Worm (Caenorhabditis elegans): ENCODE results near the gene tbb-6.

The tbb-6 gene

ce11 chrV:12241126-12241525 is 20.2 kb upstream of the tbb-6 start, which contains the start of gene ttr-22:
TSS of gene ttr-22 (plus strand) at chrV:12241426.
- TF ChIP-seq ceh-16 (tag; optimal IDR thresholded peaks at IDR 0.05) (no peak), R02D3.7 (tag; optimal IDR thresholded peaks at IDR 0.05) (no peak), aly-2 (tag; optimal IDR thresholded peaks at IDR 0.05) (no peak), sma-3 (GFP tag; optimal IDR thresholded peaks at IDR 0.05) (no peak), ztf-11 (tag; optimal IDR thresholded peaks at IDR 0.05) (no peak), mbf-1 (tag; optimal IDR thresholded peaks at IDR 0.05) (no peak), nhr-129 (tag; optimal IDR thresholded peaks at IDR 0.05) (no peak), peb-1 (tag; optimal IDR thresholded peaks at IDR 0.05) (no peak)

- no peak for TF ChIP-seq Y55F3AM.14 (GFP tag; optimal IDR thresholded peaks at IDR 0.05)
- no peak for TF ChIP-seq ztf-11 (tag; optimal IDR thresholded peaks at IDR 0.05)
- peak; percentile 17 for TF ChIP-seq sma-9 (GFP tag; optimal IDR thresholded peaks at IDR 0.05)
- no peak for TF ChIP-seq sma-9 (tag; optimal IDR thresholded peaks at IDR 0.05)
- no peak for TF ChIP-seq C34F6.9 (tag; optimal IDR thresholded peaks at IDR 0.05)
- TF ChIP-seq ceh-16 (tag; optimal IDR thresholded peaks at IDR 0.05) = no peak
- peak; percentile 33 for TF ChIP-seq F13H6.1 (tag; optimal IDR thresholded peaks at IDR 0.05)
- TF ChIP-seq elt-3 (tag; optimal IDR thresholded peaks at IDR 0.05) = no peak
- TF ChIP-seq lin-13 (GFP tag; optimal IDR thresholded peaks at IDR 0.05) = no peak
- TF ChIP-seq blmp-1 (tag; optimal IDR thresholded peaks at IDR 0.05; ENCODE audit: insufficient read depth) = no peak
- peak; percentile 32 for TF ChIP-seq nhr-129 (tag; optimal IDR thresholded peaks at IDR 0.05)
- no peak for TF ChIP-seq nhr-12 (tag; optimal IDR thresholded peaks at IDR 0.05)
- no peak for TF ChIP-seq fos-1 (tag; optimal IDR thresholded peaks at IDR 0.05)
- no peak for TF ChIP-seq nhr-237 (tag; optimal IDR thresholded peaks at IDR 0.05)
- TF ChIP-seq alr-1 (tag; optimal IDR thresholded peaks at IDR 0.05) = no peak
- no peak for TF ChIP-seq peb-1 (tag; optimal IDR thresholded peaks at IDR 0.05)
- TF ChIP-seq ZK546.5 (tag; optimal IDR thresholded peaks at IDR 0.05) = no peak
- TF ChIP-seq sem-4 (tag; optimal IDR thresholded peaks at IDR 0.05) = no peak
- no peak for TF ChIP-seq mbf-1 (tag; optimal IDR thresholded peaks at IDR 0.05)
- TF ChIP-seq nhr-23 (tag; optimal IDR thresholded peaks at IDR 0.05) = no peak
- TF ChIP-seq lin-39 (tag; optimal IDR thresholded peaks at IDR 0.05) = no peak
Observed at ce11 chrV:12244980-12245742, 16.2 kb upstream of the tbb-6 start, which contains the start of the genes T04H1.13, slfl-5 and rad-50. TSS of gene T04H1.13 (minus strand) at chrV:12245030. TSS of gene slfl-5 (minus strand) at chrV:12245044. TSS of gene rad-50 (plus strand) at chrV:12245646.

ce11 chrV:12245777-12246452 is 15.4 kb upstream of the tbb-6 start:
- TF ChIP-seq dmd-4 (tag; optimal IDR thresholded peaks at IDR 0.05) (no peak), ztf-11 (tag; optimal IDR thresholded peaks at IDR 0.05) (no peak), ceh-82 (tag; optimal IDR thresholded peaks at IDR 0.05) (no peak), ama-1 (optimal IDR thresholded peaks at IDR 0.05) (no peak), nhr-23 (tag; optimal IDR thresholded peaks at IDR 0.05) (no peak), C34F6.9 (tag; optimal IDR thresholded peaks at IDR 0.05) (peak; percentile 34), ztf-1 (GFP tag; conservative IDR thresholded peaks at IDR 0.05) (no peak), gmeb-1 (tag; optimal IDR thresholded peaks at IDR 0.05) (peak; percentile 13), nhr-129 (tag; optimal IDR thresholded peaks at IDR 0.05) (peak; percentile 48), lin-39 (tag; optimal IDR thresholded peaks at IDR 0.05) (no peak), elt-1 (tag; optimal IDR thresholded peaks at IDR 0.05) (no peak)

ce11 chrV:12251041-12251440 is 10.3 kb upstream of the tbb-6 start, which contains the start of gene T04H1.5:
TSS of gene T04H1.5 (plus strand) at chrV:12251341.
- TF ChIP-seq blmp-1 (tag; optimal IDR thresholded peaks at IDR 0.05; ENCODE audit: insufficient read depth) = no peak

ce11 chrV:12252272-12252671 is 9.1 kb upstream of the tbb-6 start, which contains the start of gene lrx-1:
TSS of gene lrx-1 (plus strand) at chrV:12252572.
- TF ChIP-seq mbf-1 (tag; optimal IDR thresholded peaks at IDR 0.05) (no peak), alr-1 (tag; optimal IDR thresholded peaks at IDR 0.05) (no peak), sma-3 (GFP tag; optimal IDR thresholded peaks at IDR 0.05) (no peak)

- no peak for TF ChIP-seq Y55F3AM.14 (GFP tag; optimal IDR thresholded peaks at IDR 0.05)
- TF ChIP-seq R02D3.7 (tag; optimal IDR thresholded peaks at IDR 0.05) = no peak
- TF ChIP-seq lsy-2 (tag; optimal IDR thresholded peaks at IDR 0.05) = no peak
- no peak for TF ChIP-seq egl-27 (tag; optimal IDR thresholded peaks at IDR 0.05)
- no peak for TF ChIP-seq zag-1 (tag; optimal IDR thresholded peaks at IDR 0.05)
- no peak for TF ChIP-seq mbf-1 (tag; optimal IDR thresholded peaks at IDR 0.05)
- TF ChIP-seq nhr-11 (tag; optimal IDR thresholded peaks at IDR 0.05) = no peak
Observed at ce11 chrV:12255343-12255742, 6.0 kb upstream of the tbb-6 start, which contains the start of gene T04H1.12. TSS of gene T04H1.12 (plus strand) at chrV:12255643.
